Fruit fly (Drosophila melanogaster): ENCODE results near the gene CG15536.

DNA sequence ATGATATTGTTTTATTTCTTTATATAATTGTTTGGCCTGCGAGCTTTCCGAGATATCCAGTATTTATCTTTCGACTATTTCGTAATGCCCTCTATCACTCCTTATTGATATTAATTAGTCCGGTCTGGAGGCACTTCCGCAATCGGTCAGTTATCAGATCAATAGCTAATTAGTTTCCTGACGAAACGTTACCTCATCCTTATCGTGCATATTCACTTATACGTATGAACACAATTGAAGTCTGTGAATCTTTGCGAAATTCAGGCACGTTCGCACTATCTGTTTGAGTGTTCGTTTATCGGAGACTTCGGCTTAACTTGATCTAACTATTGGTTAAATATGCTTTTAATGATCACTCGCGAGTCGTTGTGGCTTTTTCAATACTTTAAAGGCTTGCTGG lies 28.3 kb upstream of the CG15536 start:
- TF ChIP-seq dsx (GFP tag; optimal IDR thresholded peaks at IDR 0.05; ENCODE audit: poor library complexity, severe bottlenecking) (no peak), CG1621 (tag; optimal IDR thresholded peaks at IDR 0.05) (no peak), esn (GFP tag; optimal IDR thresholded peaks at IDR 0.05) (no peak), CG4318 (GFP tag; optimal IDR thresholded peaks at IDR 0.05) (no peak), ss (GFP tag; optimal IDR thresholded peaks at IDR 0.05) (no peak), Met (GFP tag; optimal IDR thresholded peaks at IDR 0.05) (no peak), Gug (GFP tag; IDR thresholded peaks at IDR 0.05) (no peak), fkh (GFP tag; optimal IDR thresholded peaks at IDR 0.05) (no peak), Hr39 (GFP tag; optimal IDR thresholded peaks at IDR 0.05) (no peak), CG15336 (GFP tag; IDR thresholded peaks at IDR 0.05) (no peak), Ets21C (GFP tag; optimal IDR thresholded peaks at IDR 0.05) (no peak)

All from whole organism, prepupa.